Fruit fly (Drosophila melanogaster): ENCODE measurements around the gene AstC-R1.

dm6 chr3L:18593671-18594070, 33.6 kb downstream of the AstC-R1 start, which contains the start of gene term:
- no peak for TF ChIP-seq psq (optimal IDR thresholded peaks at IDR 0.05)
- no peak for TF ChIP-seq EcR (GFP tag; optimal IDR thresholded peaks at IDR 0.05)
- TF ChIP-seq Dll (optimal IDR thresholded peaks at IDR 0.05) = no peak
- TF ChIP-seq CG8478 (optimal IDR thresholded peaks at IDR 0.05) = no peak
- no peak for TF ChIP-seq pan (optimal IDR thresholded peaks at IDR 0.05)
